Fruit fly (Drosophila melanogaster): Measurements from ENCODE around the gene pkm.
A peak's percentile ranks its signal among the peaks of the same experiment; 100 is the strongest.

The pkm gene

DNA sequence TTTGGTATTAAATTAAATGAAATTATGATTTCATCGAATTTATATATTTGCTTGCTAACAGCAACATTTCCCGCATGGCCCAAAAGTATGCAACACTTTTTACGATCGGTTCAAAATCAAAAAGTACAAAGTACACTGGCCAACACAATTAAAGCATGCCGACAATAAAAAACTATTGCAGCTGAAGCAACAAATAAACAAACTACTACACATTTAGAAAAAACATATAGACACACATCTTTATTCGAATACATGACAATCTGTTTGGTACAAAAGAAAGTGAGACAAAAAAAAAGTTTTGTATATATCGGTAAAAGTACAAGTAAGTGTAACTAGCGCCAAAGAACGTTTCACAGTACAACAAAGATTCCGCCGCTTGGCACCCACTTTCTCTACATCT, 28.9 kb downstream of the pkm start (continued):
- TF ChIP-seq tap (tag; optimal IDR thresholded peaks at IDR 0.05) (no peak), CG2202 (tag; optimal IDR thresholded peaks at IDR 0.05) (no peak), CG10147 (GFP tag; optimal IDR thresholded peaks at IDR 0.05) (no peak), trh (GFP tag; optimal IDR thresholded peaks at IDR 0.05) (no peak), zen (tag; optimal IDR thresholded peaks at IDR 0.05) (no peak), CG6175 (GFP tag; IDR thresholded peaks at IDR 0.05) (no peak), Hmx (GFP tag; optimal IDR thresholded peaks at IDR 0.05) (no peak), CG14710 (tag; optimal IDR thresholded peaks at IDR 0.05) (no peak), CG3995 (GFP tag; optimal IDR thresholded peaks at IDR 0.05) (no peak), NC2α (GFP tag; optimal IDR thresholded peaks at IDR 0.05) (no peak), bigmax (GFP tag; optimal IDR thresholded peaks at IDR 0.05) (no peak), hkb (optimal IDR thresholded peaks at IDR 0.05) (no peak), hkb (GFP tag; IDR thresholded peaks at IDR 0.05) (peak; percentile 46), Hr51 (GFP tag; optimal IDR thresholded peaks at IDR 0.05) (peak in 1 of 2 experiments; percentile 14), CG15073 (GFP tag; optimal IDR thresholded peaks at IDR 0.05) (no peak), chif (GFP tag; optimal IDR thresholded peaks at IDR 0.05) (no peak)

DNA sequence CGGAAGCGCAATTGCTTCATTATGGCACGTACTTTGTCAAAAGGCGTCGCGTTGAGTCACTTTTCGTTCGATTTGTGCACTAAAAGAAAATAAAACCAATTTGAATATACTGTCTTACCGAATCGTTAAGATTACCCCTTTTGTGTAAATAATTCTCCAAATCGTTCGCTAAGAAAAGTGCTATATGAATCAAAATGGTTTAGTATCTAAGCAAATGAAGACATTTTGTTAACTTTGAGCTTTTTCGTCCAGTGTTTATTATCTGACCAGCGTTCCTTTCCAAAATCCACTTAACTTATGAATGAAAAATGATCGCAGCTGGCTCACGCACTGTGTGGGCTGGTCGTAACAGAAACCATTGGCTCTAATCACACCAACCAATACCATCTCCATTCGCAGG, 33.9 kb downstream of the pkm start:
- TF ChIP-seq gsb-n (tag; optimal IDR thresholded peaks at IDR 0.05) = no peak
- TF ChIP-seq CG3995 (GFP tag; optimal IDR thresholded peaks at IDR 0.05) = no peak
- TF ChIP-seq Dad (GFP tag; optimal IDR thresholded peaks at IDR 0.05) = no peak
- no peak for TF ChIP-seq chinmo (GFP tag; IDR thresholded peaks at IDR 0.05; ENCODE audit: partially characterized antibody)
- no peak for TF ChIP-seq ttk (GFP tag; IDR thresholded peaks at IDR 0.05)
- TF ChIP-seq CG9609 (GFP tag; optimal IDR thresholded peaks at IDR 0.05) = no peak
- TF ChIP-seq pros (GFP tag; optimal IDR thresholded peaks at IDR 0.05) = no peak
- no peak for TF ChIP-seq jigr1 (GFP tag; IDR thresholded peaks at IDR 0.05)
- TF ChIP-seq CG32532 (GFP tag; IDR thresholded peaks at IDR 0.05) = peak; percentile 47; the same call in 1 of the 2 replicates
- TF ChIP-seq CG12219 (GFP tag; optimal IDR thresholded peaks at IDR 0.05) = no peak
- no peak for TF ChIP-seq usp (GFP tag; optimal IDR thresholded peaks at IDR 0.05)
- no peak for TF ChIP-seq CG3065 (GFP tag; optimal IDR thresholded peaks at IDR 0.05)
- TF ChIP-seq Adf1 (GFP tag; IDR thresholded peaks at IDR 0.05) = no peak
- no peak for TF ChIP-seq chm (GFP tag; IDR thresholded peaks at IDR 0.05)
- no peak for TF ChIP-seq CG6765 (GFP tag; optimal IDR thresholded peaks at IDR 0.05)
- no peak for TF ChIP-seq pum (GFP tag; optimal IDR thresholded peaks at IDR 0.05)
- no peak for TF ChIP-seq CG4360 (GFP tag; IDR thresholded peaks at IDR 0.05)
- no peak for TF ChIP-seq lola (GFP tag; optimal IDR thresholded peaks at IDR 0.05)
- no peak for TF ChIP-seq CG10959 (GFP tag; IDR thresholded peaks at IDR 0.05)
- no peak for TF ChIP-seq CG18619 (GFP tag; optimal IDR thresholded peaks at IDR 0.05)
- TF ChIP-seq cg (GFP tag; optimal IDR thresholded peaks at IDR 0.05) = no peak
- no peak for TF ChIP-seq yki (optimal IDR thresholded peaks at IDR 0.05)
- no peak for TF ChIP-seq CG6272 (GFP tag; IDR thresholded peaks at IDR 0.05)
- TF ChIP-seq Max (GFP tag; optimal IDR thresholded peaks at IDR 0.05) = no peak
- no peak for TF ChIP-seq CG42726 (GFP tag; IDR thresholded peaks at IDR 0.05; ENCODE audit: partially characterized antibody)
- TF ChIP-seq nau (GFP tag; optimal IDR thresholded peaks at IDR 0.05) = no peak
- TF ChIP-seq CG14965 (GFP tag; optimal IDR thresholded peaks at IDR 0.05; ENCODE audit: borderline replicate concordance) = no peak
- TF ChIP-seq Sox102F (GFP tag; optimal IDR thresholded peaks at IDR 0.05) = peak; percentile 26
- no peak for TF ChIP-seq chif (GFP tag; optimal IDR thresholded peaks at IDR 0.05)
- peak; percentile 17; the same call in 1 of the 2 replicates for TF ChIP-seq CG10366 (GFP tag; IDR thresholded peaks at IDR 0.05)
- TF ChIP-seq otp (GFP tag; IDR thresholded peaks at IDR 0.05) = no peak
- no peak for TF ChIP-seq ara (GFP tag; IDR thresholded peaks at IDR 0.05)
- no peak for TF ChIP-seq HLH54F (GFP tag; optimal IDR thresholded peaks at IDR 0.05)
- no peak for TF ChIP-seq CG14050 (GFP tag; IDR thresholded peaks at IDR 0.05)
- peak; percentile 19 for TF ChIP-seq CG15514 (GFP tag; optimal IDR thresholded peaks at IDR 0.05)
- no peak for TF ChIP-seq fd64A (GFP tag; optimal IDR thresholded peaks at IDR 0.05)
- TF ChIP-seq CG14014 (GFP tag; IDR thresholded peaks at IDR 0.05) = 0 out of 2 replicates have a peak, but pooled peaks have one; percentile 26
- TF ChIP-seq Doc2 (GFP tag; IDR thresholded peaks at IDR 0.05) = no peak
